Worm (Caenorhabditis elegans) whole organism, L3 larva: Measurements from ENCODE around the gene scl-7.

Experiments
- R02D3.7 ChIP-seq: fragments of 150-350 bp; optimal IDR thresholded peaks from 2 replicates; lab custom pipeline; 2014; ENCODE audit warnings: missing biosample characterization, missing genetic modification characterization
- ceh-82 ChIP-seq: fragments of 150-350 bp; optimal IDR thresholded peaks from 2 replicates; lab custom pipeline; 2014; ENCODE audit warnings: missing biosample characterization, missing genetic modification characterization
- ceh-9 ChIP-seq: sonication (generic microtip); optimal IDR thresholded peaks from 2 replicates; lab custom pipeline; 2018; ENCODE audit warnings: missing biosample characterization, missing genetic modification characterization
- elt-3 ChIP-seq, 3 experiments: fragments of 150-350 bp in 1 of 3; sonication (generic microtip) in 2 of 3; optimal IDR thresholded peaks; 2 replicates in 2 of 3; 4 replicates in 1 of 3; lab custom pipeline; 2014 to 2017; ENCODE audit warnings: missing biosample characterization in 3 of 3, missing genetic modification characterization in 3 of 3
- fkh-10 ChIP-seq: sonication (generic microtip); optimal IDR thresholded peaks from 2 replicates; lab custom pipeline; 2017; ENCODE audit warnings: missing biosample characterization, missing genetic modification reagents, missing genetic modification characterization
- lin-39 ChIP-seq: fragments of 150-350 bp; optimal IDR thresholded peaks from 2 replicates; lab custom pipeline; 2018; ENCODE audit warnings: missing biosample characterization, missing genetic modification reagents, missing genetic modification characterization
- nfya-1 ChIP-seq: sonication (generic microtip); optimal IDR thresholded peaks from 2 replicates; lab custom pipeline; 2017; ENCODE audit warnings: missing genetic modification characterization, mild to moderate bottlenecking, missing compliant biosample characterization, antibody characterized with exemption, moderate library complexity; ENCODE audit not compliant: insufficient read depth
- nhr-11 ChIP-seq: fragments of 150-350 bp; optimal IDR thresholded peaks from 2 replicates; lab custom pipeline; 2014; ENCODE audit warnings: missing biosample characterization, missing genetic modification characterization
- nhr-76 ChIP-seq: fragments of 150-350 bp; sonication (generic microtip); optimal IDR thresholded peaks from 5 replicates; lab custom pipeline; 2014; ENCODE audit warnings: missing biosample characterization, missing genetic modification characterization
- pha-4 ChIP-seq: fragments of 150-350 bp; optimal IDR thresholded peaks from 2 replicates; lab custom pipeline; 2014; ENCODE audit warnings: missing biosample characterization, missing genetic modification reagents, missing genetic modification characterization
- skn-1 ChIP-seq: fragments of 150-350 bp; optimal IDR thresholded peaks from 2 replicates; lab custom pipeline; 2014; ENCODE audit warnings: missing biosample characterization, missing genetic modification characterization
- ztf-11 ChIP-seq: fragments of 150-350 bp; optimal IDR thresholded peaks from 2 replicates; lab custom pipeline; 2014; ENCODE audit warnings: missing biosample characterization, missing genetic modification characterization
- ztf-4 ChIP-seq: fragments of 150-350 bp; optimal IDR thresholded peaks from 2 replicates; lab custom pipeline; 2014; ENCODE audit warnings: missing biosample characterization, missing genetic modification characterization

- TF ChIP-seq ztf-11 (tag; lab: Kevin White, UChicago) = no peak
- TF ChIP-seq fkh-10 (GFP tag; lab: Kevin White, UChicago) = no peak
- no peak for TF ChIP-seq elt-3 (tag; optimal IDR thresholded peaks at IDR 0.05; lab: Kevin White, UChicago)
- TF ChIP-seq lin-39 = no peak
- TF ChIP-seq ceh-82 = no peak
- TF ChIP-seq R02D3.7 (tag; lab: Kevin White, UChicago) = no peak
- no peak for TF ChIP-seq nfya-1 (tag; lab: Kevin White, UChicago)
- TF ChIP-seq nhr-11 (tag; lab: Kevin White, UChicago) = no peak
- TF ChIP-seq ztf-4 (tag; lab: Kevin White, UChicago) = no peak
- no peak for TF ChIP-seq ceh-9 (tag; lab: Kevin White, UChicago)
- TF ChIP-seq skn-1 (tag; lab: Kevin White, UChicago) = no peak
- TF ChIP-seq pha-4 = no peak
- no peak for TF ChIP-seq nhr-76 (tag; lab: Kevin White, UChicago)
Observed at ce11 chrIV:13026762-13027161, 43.5 kb upstream of the scl-7 start.
